Worm (Caenorhabditis elegans): Measurements from ENCODE around the gene cest-26.

The cest-26 gene

DNA sequence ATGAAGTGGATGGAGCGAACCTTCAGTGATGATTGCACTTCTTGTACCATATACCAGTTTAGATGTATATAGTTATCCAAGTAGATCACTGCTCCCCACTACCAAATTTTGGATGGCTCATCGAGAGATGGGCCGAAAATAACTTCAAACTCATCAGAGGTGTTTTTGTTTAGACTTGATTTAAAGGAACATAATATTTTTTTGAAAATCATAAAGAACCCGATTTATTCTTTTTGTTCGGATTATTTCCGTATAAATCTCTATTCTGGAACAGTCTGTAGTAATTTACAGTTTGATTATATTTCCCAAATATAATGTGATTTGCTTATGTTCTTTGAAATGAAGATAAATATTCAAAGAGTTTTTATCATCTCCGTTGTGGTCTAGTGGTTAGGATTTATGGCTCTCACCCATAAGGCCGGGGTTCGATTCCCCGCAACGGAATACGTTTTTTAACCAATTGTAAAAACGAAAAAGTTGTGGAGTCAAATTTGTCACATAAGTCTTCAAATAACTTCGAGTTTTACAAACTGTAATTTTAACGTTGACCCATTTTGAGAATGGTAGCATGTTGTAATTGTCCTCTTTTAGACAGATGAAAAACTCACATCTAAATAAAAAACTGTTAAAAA lies 27.1 kb downstream of the cest-26 start (continued):
- TF ChIP-seq madf-9 (GFP tag; conservative IDR thresholded peaks at IDR 0.05) (no peak), dmd-8 (GFP tag; IDR thresholded peaks at IDR 0.05) (0 out of 2 replicates have a peak, but pooled peaks have one; percentile 58), T20F7.1 (GFP tag; optimal IDR thresholded peaks at IDR 0.05) (no peak), unc-130 (GFP tag; optimal IDR thresholded peaks at IDR 0.05) (no peak), F44E2.7 (GFP tag; IDR thresholded peaks at IDR 0.05) (no peak), mes-2 (tag; optimal IDR thresholded peaks at IDR 0.05; ENCODE audit: poor library complexity, severe bottlenecking) (no peak), F26F4.8 (GFP tag; conservative IDR thresholded peaks at IDR 0.05) (0 out of 2 replicates have a peak, but pooled peaks have one; percentile 22), lir-3 (tag; optimal IDR thresholded peaks at IDR 0.05) (peak; percentile 13), F49E8.2 (tag; optimal IDR thresholded peaks at IDR 0.05; ENCODE audit: borderline replicate concordance) (no peak), Y75B8A.6 (GFP tag; IDR thresholded peaks at IDR 0.05) (no peak), ctbp-1 (GFP tag; IDR thresholded peaks at IDR 0.05) (no peak)

DNA sequence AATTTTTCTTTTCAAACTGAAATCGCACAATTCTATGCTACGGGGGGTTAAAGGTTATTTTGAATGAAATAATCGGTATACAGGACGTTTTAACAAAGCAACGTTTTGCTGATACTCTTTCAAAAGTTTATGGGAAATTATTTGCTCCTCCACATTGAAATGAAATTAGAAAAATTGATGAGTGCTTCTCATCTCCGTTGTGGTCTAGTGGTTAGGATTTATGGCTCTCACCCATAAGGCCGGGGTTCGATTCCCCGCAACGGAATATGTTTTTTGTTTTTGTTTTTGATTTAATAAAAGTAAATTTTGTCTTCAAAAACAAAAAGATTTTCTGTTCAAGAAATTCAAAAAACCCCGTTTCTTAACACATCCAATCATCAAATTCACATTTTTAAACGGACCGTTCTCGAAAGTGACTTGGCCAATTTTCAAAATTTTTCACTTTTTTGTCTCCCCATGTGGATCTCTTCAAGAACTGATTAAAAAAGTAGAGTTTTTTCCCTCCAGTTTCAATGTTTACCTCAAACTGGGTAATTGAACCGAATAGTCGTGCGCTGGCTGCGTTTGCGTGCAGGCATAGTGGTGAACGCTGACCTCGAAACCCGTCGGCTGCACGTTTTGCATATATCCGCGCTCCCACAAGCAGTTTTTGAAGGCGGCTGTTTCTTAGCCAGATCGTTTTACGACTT lies 27.7 kb downstream of the cest-26 start:
- no peak for TF ChIP-seq T26A8.4 (GFP tag; IDR thresholded peaks at IDR 0.05)
- TF ChIP-seq cey-2 (tag; optimal IDR thresholded peaks at IDR 0.05; ENCODE audit: borderline replicate concordance, insufficient read depth), result no peak
- no peak for TF ChIP-seq ama-1 (optimal IDR thresholded peaks at IDR 0.05)
- TF ChIP-seq nhr-42 (GFP tag; IDR thresholded peaks at IDR 0.05), result no peak
- TF ChIP-seq mes-2 (tag; optimal IDR thresholded peaks at IDR 0.05; ENCODE audit: poor library complexity, severe bottlenecking), result peak; percentile 35
- TF ChIP-seq Y75B8A.6 (GFP tag; IDR thresholded peaks at IDR 0.05), result no peak
- TF ChIP-seq vab-7 (GFP tag; IDR thresholded peaks at IDR 0.05), result peak; percentile 55; the same call in 1 of the 2 replicates
- TF ChIP-seq ztf-7 (tag; optimal IDR thresholded peaks at IDR 0.05), result no peak
- TF ChIP-seq nhr-10 (tag; optimal IDR thresholded peaks at IDR 0.05), result no peak
- no peak for TF ChIP-seq lir-3 (tag; optimal IDR thresholded peaks at IDR 0.05)
- TF ChIP-seq aha-1 (tag), result no peak
- TF ChIP-seq snpc-1.2 (GFP tag; IDR thresholded peaks at IDR 0.05), result peak; percentile 10; the same call in 1 of the 2 replicates
- TF ChIP-seq pha-4 (GFP tag; IDR thresholded peaks at IDR 0.05), result peak; percentile 58; the same call in 1 of the 2 replicates
- TF ChIP-seq pha-4 (tag; optimal IDR thresholded peaks at IDR 0.05), result no peak
- 0 out of 2 replicates have a peak, but pooled peaks have one; percentile 43 for TF ChIP-seq F26F4.8 (GFP tag; conservative IDR thresholded peaks at IDR 0.05)
- TF ChIP-seq spr-1 (tag; optimal IDR thresholded peaks at IDR 0.05), result no peak
- TF ChIP-seq hif-1 (tag; optimal IDR thresholded peaks at IDR 0.05), result no peak
- no peak for TF ChIP-seq dmd-8 (GFP tag; IDR thresholded peaks at IDR 0.05)
- TF ChIP-seq nhr-237 (tag; optimal IDR thresholded peaks at IDR 0.05), result no peak
- TF ChIP-seq ceh-32 (tag; optimal IDR thresholded peaks at IDR 0.05; ENCODE audit: poor library complexity), result no peak
- peak in 1 of 2 experiments; percentile 4 for TF ChIP-seq daf-16 (GFP tag; optimal IDR thresholded peaks at IDR 0.05)
- no peak for TF ChIP-seq daf-16 (tag; optimal IDR thresholded peaks at IDR 0.05)
- TF ChIP-seq lin-1 (GFP tag; IDR thresholded peaks at IDR 0.05), result peak; percentile 11; the same call in 1 of the 2 replicates
- no peak for TF ChIP-seq pqm-1 (tag; optimal IDR thresholded peaks at IDR 0.05)
- TF ChIP-seq nhr-28 (tag; optimal IDR thresholded peaks at IDR 0.05), result no peak
- no peak for TF ChIP-seq zfp-2 (tag; optimal IDR thresholded peaks at IDR 0.05)
- 0 out of 2 replicates have a peak, but pooled peaks have one; percentile 20 for TF ChIP-seq ZK337.2 (GFP tag; IDR thresholded peaks at IDR 0.05)
- TF ChIP-seq mxl-3 (GFP tag; optimal IDR thresholded peaks at IDR 0.05), result no peak
- peak; percentile 76 for TF ChIP-seq lim-7 (GFP tag; IDR thresholded peaks at IDR 0.05)
- TF ChIP-seq unc-62 (GFP tag; optimal IDR thresholded peaks at IDR 0.05 in 1 of 2), result peak in 1 of 2 experiments; percentile 7
- TF ChIP-seq unc-62 (tag; optimal IDR thresholded peaks at IDR 0.05), result no peak
- peak; percentile 49; the same call in 1 of the 2 replicates for TF ChIP-seq zfp-3 (GFP tag; conservative IDR thresholded peaks at IDR 0.05)

Data from whole organism, L4 larva.